Worm (Caenorhabditis elegans): ENCODE data around the gene srh-8.
A peak's percentile ranks its signal among the peaks of the same experiment; 100 is the strongest.

The srh-8 gene

ce11 chrV:4005219-4005618, at the start of gene srh-8:
Gene srh-8 (plus strand): TSS chrV:4005519.
- no peak for TF ChIP-seq daf-12 (tag; optimal IDR thresholded peaks at IDR 0.05)
- TF ChIP-seq mdl-1 (tag; optimal IDR thresholded peaks at IDR 0.05) = no peak
- TF ChIP-seq nhr-11 (tag; optimal IDR thresholded peaks at IDR 0.05) = no peak
- TF ChIP-seq ceh-16 (tag; optimal IDR thresholded peaks at IDR 0.05) = no peak
- TF ChIP-seq mml-1 (tag; optimal IDR thresholded peaks at IDR 0.05) = no peak
- TF ChIP-seq ceh-9 (tag; optimal IDR thresholded peaks at IDR 0.05) = no peak
- no peak for TF ChIP-seq unc-62 (GFP tag; optimal IDR thresholded peaks at IDR 0.05)
- no peak for TF ChIP-seq zag-1 (tag; optimal IDR thresholded peaks at IDR 0.05)
- TF ChIP-seq nhr-23 (tag; optimal IDR thresholded peaks at IDR 0.05) = no peak
- TF ChIP-seq nhr-237 (tag; optimal IDR thresholded peaks at IDR 0.05) = no peak
- no peak for TF ChIP-seq jun-1 (tag; optimal IDR thresholded peaks at IDR 0.05)
- no peak for TF ChIP-seq ZK546.5 (tag; optimal IDR thresholded peaks at IDR 0.05)
- TF ChIP-seq ceh-82 (tag; optimal IDR thresholded peaks at IDR 0.05) = no peak
- no peak for TF ChIP-seq ama-1 (optimal IDR thresholded peaks at IDR 0.05)
- no peak for TF ChIP-seq fos-1 (tag; optimal IDR thresholded peaks at IDR 0.05)
- no peak for TF ChIP-seq lin-15B (tag; optimal IDR thresholded peaks at IDR 0.05)
- TF ChIP-seq fkh-2 (tag; optimal IDR thresholded peaks at IDR 0.05) = no peak
- no peak for TF ChIP-seq nhr-77 (tag; optimal IDR thresholded peaks at IDR 0.05)
- TF ChIP-seq ztf-11 (tag; optimal IDR thresholded peaks at IDR 0.05) = no peak
- TF ChIP-seq egl-5 (tag; optimal IDR thresholded peaks at IDR 0.05) = no peak

- TF ChIP-seq hmg-11 (tag; optimal IDR thresholded peaks at IDR 0.05) (no peak), aly-2 (tag; optimal IDR thresholded peaks at IDR 0.05) (no peak), ZK546.5 (tag; optimal IDR thresholded peaks at IDR 0.05) (no peak)
Measured at ce11 chrV:3957608-3958007, 47.7 kb upstream of the srh-8 start, which contains the start of gene cyp-34A5. Gene cyp-34A5 (minus strand): TSS chrV:3957708.

ce11 chrV:3961235-3961634, 44.1 kb upstream of the srh-8 start, which contains the start of gene cyp-34A6:
Gene cyp-34A6 (minus strand): TSS chrV:3961335.
- TF ChIP-seq nhr-67 (tag; optimal IDR thresholded peaks at IDR 0.05) (no peak), nfya-1 (tag; optimal IDR thresholded peaks at IDR 0.05; ENCODE audit: insufficient read depth) (no peak), pha-4 (tag; optimal IDR thresholded peaks at IDR 0.05) (peak; percentile 17), nhr-76 (tag; optimal IDR thresholded peaks at IDR 0.05) (no peak), lin-39 (tag; optimal IDR thresholded peaks at IDR 0.05) (no peak), tbx-2 (tag; optimal IDR thresholded peaks at IDR 0.05) (no peak)

- TF ChIP-seq lsy-12 (tag; optimal IDR thresholded peaks at IDR 0.05) (no peak), lin-39 (tag; optimal IDR thresholded peaks at IDR 0.05) (no peak), zag-1 (tag; optimal IDR thresholded peaks at IDR 0.05) (no peak), nhr-25 (tag; optimal IDR thresholded peaks at IDR 0.05) (no peak), ceh-9 (tag; optimal IDR thresholded peaks at IDR 0.05) (no peak), jun-1 (tag; optimal IDR thresholded peaks at IDR 0.05) (no peak), R02D3.7 (tag; optimal IDR thresholded peaks at IDR 0.05) (no peak), ztf-11 (tag; optimal IDR thresholded peaks at IDR 0.05) (no peak), nhr-11 (tag; optimal IDR thresholded peaks at IDR 0.05) (no peak), nhr-76 (tag; optimal IDR thresholded peaks at IDR 0.05) (no peak), ztf-4 (tag; optimal IDR thresholded peaks at IDR 0.05) (no peak), nhr-12 (tag; optimal IDR thresholded peaks at IDR 0.05) (no peak), ceh-28 (tag; optimal IDR thresholded peaks at IDR 0.05) (no peak), aly-2 (tag; optimal IDR thresholded peaks at IDR 0.05) (no peak), unc-62 (GFP tag; optimal IDR thresholded peaks at IDR 0.05) (no peak), nhr-67 (tag; optimal IDR thresholded peaks at IDR 0.05) (no peak), fkh-2 (tag; optimal IDR thresholded peaks at IDR 0.05) (no peak), unc-39 (tag; optimal IDR thresholded peaks at IDR 0.05) (no peak)
Measured at ce11 chrV:3963715-3964114, 41.6 kb upstream of the srh-8 start, which contains the start of gene cyp-34A7. Gene cyp-34A7 (minus strand): TSS chrV:3963815.

- TF ChIP-seq egl-5 (tag; optimal IDR thresholded peaks at IDR 0.05) (no peak), unc-62 (GFP tag; optimal IDR thresholded peaks at IDR 0.05) (no peak), jun-1 (tag; optimal IDR thresholded peaks at IDR 0.05) (no peak), nfya-1 (tag; optimal IDR thresholded peaks at IDR 0.05; ENCODE audit: insufficient read depth) (peak; percentile 1), nhr-11 (tag; optimal IDR thresholded peaks at IDR 0.05) (no peak), nhr-43 (tag; optimal IDR thresholded peaks at IDR 0.05; ENCODE audit: poor library complexity, severe bottlenecking) (peak; percentile 9), unc-39 (tag; optimal IDR thresholded peaks at IDR 0.05) (no peak), fkh-2 (tag; optimal IDR thresholded peaks at IDR 0.05) (no peak), elt-3 (tag; optimal IDR thresholded peaks at IDR 0.05) (no peak), ZK546.5 (tag; optimal IDR thresholded peaks at IDR 0.05) (no peak), ceh-28 (tag; optimal IDR thresholded peaks at IDR 0.05) (no peak)
Measured at ce11 chrV:3967762-3968161, 37.6 kb upstream of the srh-8 start, which contains the start of gene cyp-34A8. Gene cyp-34A8 (minus strand): TSS chrV:3967823.
